Worm (Caenorhabditis elegans): ENCODE results near the gene F35H12.1.

F35H12.1 gene

ce11 chrX:933504-933903, at the start of gene F35H12.1:
Gene F35H12.1, plus strand, starts transcription at chrX:933804.
- TF ChIP-seq hnd-1 (tag; optimal IDR thresholded peaks at IDR 0.05) (no peak), aly-1 (tag; optimal IDR thresholded peaks at IDR 0.05) (no peak), tra-4 (tag; optimal IDR thresholded peaks at IDR 0.05) (no peak), scrt-1 (GFP tag; IDR thresholded peaks at IDR 0.05) (no peak), F13C5.2 (tag; optimal IDR thresholded peaks at IDR 0.05) (no peak), flt-1 (GFP tag; IDR thresholded peaks at IDR 0.05) (no peak)

ce11 chrX:888294-888693, 45.3 kb upstream of the F35H12.1 start, which contains the start of gene mam-1:
Gene mam-1, minus strand, starts transcription at chrX:888394.
- TF ChIP-seq ceh-13 (GFP tag; optimal IDR thresholded peaks at IDR 0.05) (no peak), tbx-11 (GFP tag; IDR thresholded peaks at IDR 0.05) (no peak), ama-1 (optimal IDR thresholded peaks at IDR 0.05) (no peak), aly-1 (tag; optimal IDR thresholded peaks at IDR 0.05) (no peak), ceh-36 (tag; optimal IDR thresholded peaks at IDR 0.05) (no peak)

- no peak for TF ChIP-seq ama-1 (optimal IDR thresholded peaks at IDR 0.05)
- no peak for TF ChIP-seq ceh-36 (tag; optimal IDR thresholded peaks at IDR 0.05)
- no peak for TF ChIP-seq aly-1 (tag; optimal IDR thresholded peaks at IDR 0.05)
- TF ChIP-seq flt-1 (GFP tag; IDR thresholded peaks at IDR 0.05) = no peak
- TF ChIP-seq tbx-37 (GFP tag; conservative IDR thresholded peaks at IDR 0.05) = no peak
- TF ChIP-seq hnd-1 (tag; optimal IDR thresholded peaks at IDR 0.05) = no peak
- no peak for TF ChIP-seq F13C5.2 (tag; optimal IDR thresholded peaks at IDR 0.05)
- no peak for TF ChIP-seq tra-4 (tag; optimal IDR thresholded peaks at IDR 0.05)
- no peak for TF ChIP-seq hmg-4 (GFP tag; optimal IDR thresholded peaks at IDR 0.05)
- TF ChIP-seq sea-1 (GFP tag; conservative IDR thresholded peaks at IDR 0.05) = no peak
Measured at ce11 chrX:897948-898347, 35.7 kb upstream of the F35H12.1 start, which contains the start of gene mab-7. Gene mab-7, minus strand, starts transcription at chrX:898048.

ce11 chrX:902512-902911, 31.1 kb upstream of the F35H12.1 start, which contains the start of gene ZC13.10:
Gene ZC13.10, minus strand, starts transcription at chrX:902612.
- TF ChIP-seq flt-1 (GFP tag; IDR thresholded peaks at IDR 0.05) = no peak
- no peak for TF ChIP-seq hmg-4 (GFP tag; optimal IDR thresholded peaks at IDR 0.05)
- TF ChIP-seq tbx-11 (GFP tag; IDR thresholded peaks at IDR 0.05) = no peak
- no peak for TF ChIP-seq scrt-1 (GFP tag; IDR thresholded peaks at IDR 0.05)
- TF ChIP-seq hmbx-1 (tag; optimal IDR thresholded peaks at IDR 0.05) = no peak
- no peak for TF ChIP-seq hnd-1 (tag; optimal IDR thresholded peaks at IDR 0.05)
- no peak for TF ChIP-seq tra-4 (tag; optimal IDR thresholded peaks at IDR 0.05)
- TF ChIP-seq F13C5.2 (tag; optimal IDR thresholded peaks at IDR 0.05) = no peak
- no peak for TF ChIP-seq ets-7 (tag; optimal IDR thresholded peaks at IDR 0.05)
- no peak for TF ChIP-seq ceh-36 (tag; optimal IDR thresholded peaks at IDR 0.05)
- no peak for TF ChIP-seq ceh-13 (GFP tag; optimal IDR thresholded peaks at IDR 0.05)
- TF ChIP-seq sea-1 (GFP tag; conservative IDR thresholded peaks at IDR 0.05) = no peak
- no peak for TF ChIP-seq ama-1 (optimal IDR thresholded peaks at IDR 0.05)
- no peak for TF ChIP-seq pes-1 (GFP tag; IDR thresholded peaks at IDR 0.05)
- TF ChIP-seq aly-1 (tag; optimal IDR thresholded peaks at IDR 0.05) = no peak
- no peak for TF ChIP-seq B0310.2 (tag; optimal IDR thresholded peaks at IDR 0.05)

- TF ChIP-seq sea-1 (GFP tag; conservative IDR thresholded peaks at IDR 0.05) (no peak), B0310.2 (tag; optimal IDR thresholded peaks at IDR 0.05) (no peak), ceh-36 (tag; optimal IDR thresholded peaks at IDR 0.05) (no peak), ama-1 (optimal IDR thresholded peaks at IDR 0.05) (no peak), hmg-4 (GFP tag; optimal IDR thresholded peaks at IDR 0.05) (no peak), tbx-37 (GFP tag; conservative IDR thresholded peaks at IDR 0.05) (no peak), aly-1 (tag; optimal IDR thresholded peaks at IDR 0.05) (no peak), pes-1 (GFP tag; IDR thresholded peaks at IDR 0.05) (no peak), tra-4 (tag; optimal IDR thresholded peaks at IDR 0.05) (no peak), ceh-13 (GFP tag; optimal IDR thresholded peaks at IDR 0.05) (no peak), tbx-11 (GFP tag; IDR thresholded peaks at IDR 0.05) (no peak), hmbx-1 (tag; optimal IDR thresholded peaks at IDR 0.05) (no peak)
Measured at ce11 chrX:910337-910736, 23.3 kb upstream of the F35H12.1 start.

ce11 chrX:912564-912963, 21.0 kb upstream of the F35H12.1 start:
- TF ChIP-seq tbx-11 (GFP tag; IDR thresholded peaks at IDR 0.05) = no peak
- no peak for TF ChIP-seq F13C5.2 (tag; optimal IDR thresholded peaks at IDR 0.05)

ce11 chrX:912990-913389, 20.6 kb upstream of the F35H12.1 start, which contains the start of gene F35H12.6:
Gene F35H12.6, plus strand, starts transcription at chrX:913290.
- TF ChIP-seq ama-1 (optimal IDR thresholded peaks at IDR 0.05) = no peak
- TF ChIP-seq F13C5.2 (tag; optimal IDR thresholded peaks at IDR 0.05) = no peak
- no peak for TF ChIP-seq ceh-36 (tag; optimal IDR thresholded peaks at IDR 0.05)
- TF ChIP-seq hnd-1 (tag; optimal IDR thresholded peaks at IDR 0.05) = no peak
- TF ChIP-seq flt-1 (GFP tag; IDR thresholded peaks at IDR 0.05) = no peak
- no peak for TF ChIP-seq tra-4 (tag; optimal IDR thresholded peaks at IDR 0.05)
- TF ChIP-seq sea-1 (GFP tag; conservative IDR thresholded peaks at IDR 0.05) = no peak
- TF ChIP-seq hmbx-1 (tag; optimal IDR thresholded peaks at IDR 0.05) = no peak
- no peak for TF ChIP-seq ets-7 (tag; optimal IDR thresholded peaks at IDR 0.05)
- TF ChIP-seq tbx-37 (GFP tag; conservative IDR thresholded peaks at IDR 0.05) = no peak
- TF ChIP-seq tbx-11 (GFP tag; IDR thresholded peaks at IDR 0.05) = no peak
- TF ChIP-seq scrt-1 (GFP tag; IDR thresholded peaks at IDR 0.05) = no peak
- no peak for TF ChIP-seq B0310.2 (tag; optimal IDR thresholded peaks at IDR 0.05)
- no peak for TF ChIP-seq aly-1 (tag; optimal IDR thresholded peaks at IDR 0.05)

ce11 chrX:915510-915909, 18.1 kb upstream of the F35H12.1 start, which contains the start of gene sel-12:
Gene sel-12, plus strand, starts transcription at chrX:915867.
- TF ChIP-seq tbx-11 (GFP tag; IDR thresholded peaks at IDR 0.05) (no peak), scrt-1 (GFP tag; IDR thresholded peaks at IDR 0.05) (no peak), hmg-4 (GFP tag; optimal IDR thresholded peaks at IDR 0.05) (peak; percentile 4), sea-1 (GFP tag; conservative IDR thresholded peaks at IDR 0.05) (no peak), tra-4 (tag; optimal IDR thresholded peaks at IDR 0.05) (no peak), hmbx-1 (tag; optimal IDR thresholded peaks at IDR 0.05) (no peak), aly-1 (tag; optimal IDR thresholded peaks at IDR 0.05) (no peak), B0310.2 (tag; optimal IDR thresholded peaks at IDR 0.05) (no peak), ceh-13 (GFP tag; optimal IDR thresholded peaks at IDR 0.05) (no peak), tbx-37 (GFP tag; conservative IDR thresholded peaks at IDR 0.05) (0 out of 2 replicates have a peak, but pooled peaks have one; percentile 23), pes-1 (GFP tag; IDR thresholded peaks at IDR 0.05) (no peak), hnd-1 (tag; optimal IDR thresholded peaks at IDR 0.05) (no peak), ets-7 (tag; optimal IDR thresholded peaks at IDR 0.05) (no peak), ama-1 (optimal IDR thresholded peaks at IDR 0.05) (no peak)
